Fruit fly (Drosophila melanogaster): Measurements from ENCODE around the gene Ada.

Ada gene

dm6 chr3R:9064874-9065273 is at the start of gene Ada, which contains the start of gene beag:
Gene Ada, plus strand, starts transcription at chr3R:9065183.
Gene beag, minus strand, starts transcription at chr3R:9065078.
- TF ChIP-seq pan (optimal IDR thresholded peaks at IDR 0.05) (no peak), CG8478 (optimal IDR thresholded peaks at IDR 0.05) (no peak), psq (optimal IDR thresholded peaks at IDR 0.05) (no peak), Dll (optimal IDR thresholded peaks at IDR 0.05) (no peak), usp (GFP tag; optimal IDR thresholded peaks at IDR 0.05) (no peak), EcR (GFP tag; optimal IDR thresholded peaks at IDR 0.05) (no peak)

- no peak for TF ChIP-seq CG8478 (optimal IDR thresholded peaks at IDR 0.05)
- no peak for TF ChIP-seq usp (GFP tag; optimal IDR thresholded peaks at IDR 0.05)
- TF ChIP-seq pan (optimal IDR thresholded peaks at IDR 0.05): no peak
- no peak for TF ChIP-seq EcR (GFP tag; optimal IDR thresholded peaks at IDR 0.05)
- TF ChIP-seq psq (optimal IDR thresholded peaks at IDR 0.05): no peak
- no peak for TF ChIP-seq Dll (optimal IDR thresholded peaks at IDR 0.05)
These were observed 48.1 kb upstream of the Ada start for dm6 chr3R:9016869-9017268.

- TF ChIP-seq CG8478 (optimal IDR thresholded peaks at IDR 0.05) (no peak), Dll (optimal IDR thresholded peaks at IDR 0.05) (no peak), usp (GFP tag; optimal IDR thresholded peaks at IDR 0.05) (no peak), pan (optimal IDR thresholded peaks at IDR 0.05) (no peak), EcR (GFP tag; optimal IDR thresholded peaks at IDR 0.05) (no peak), psq (optimal IDR thresholded peaks at IDR 0.05) (no peak)
These were observed 45.3 kb upstream of the Ada start, which contains the start of gene tgo for dm6 chr3R:9019689-9020138. Gene tgo, minus strand, starts transcription at chr3R:9020022.

- no peak for TF ChIP-seq psq (optimal IDR thresholded peaks at IDR 0.05)
- TF ChIP-seq usp (GFP tag; optimal IDR thresholded peaks at IDR 0.05): no peak
- no peak for TF ChIP-seq Dll (optimal IDR thresholded peaks at IDR 0.05)
These were observed 41.0 kb upstream of the Ada start for dm6 chr3R:9023934-9024333.

dm6 chr3R:9024835-9025510 is 40.0 kb upstream of the Ada start:
- TF ChIP-seq Dll (optimal IDR thresholded peaks at IDR 0.05) (no peak), EcR (GFP tag; optimal IDR thresholded peaks at IDR 0.05) (no peak), usp (GFP tag; optimal IDR thresholded peaks at IDR 0.05) (no peak), CG8478 (optimal IDR thresholded peaks at IDR 0.05) (no peak), psq (optimal IDR thresholded peaks at IDR 0.05) (no peak), pan (optimal IDR thresholded peaks at IDR 0.05) (no peak)

dm6 chr3R:9027082-9027481 is 37.9 kb upstream of the Ada start:
- no peak for TF ChIP-seq psq (optimal IDR thresholded peaks at IDR 0.05)
- no peak for TF ChIP-seq usp (GFP tag; optimal IDR thresholded peaks at IDR 0.05)
- no peak for TF ChIP-seq EcR (GFP tag; optimal IDR thresholded peaks at IDR 0.05)

dm6 chr3R:9028690-9029089 is 36.3 kb upstream of the Ada start:
- no peak for TF ChIP-seq CG8478 (optimal IDR thresholded peaks at IDR 0.05)
- no peak for TF ChIP-seq usp (GFP tag; optimal IDR thresholded peaks at IDR 0.05)

dm6 chr3R:9029411-9029810 is 35.6 kb upstream of the Ada start:
- TF ChIP-seq usp (GFP tag; optimal IDR thresholded peaks at IDR 0.05) (no peak), Dll (optimal IDR thresholded peaks at IDR 0.05) (no peak), pan (optimal IDR thresholded peaks at IDR 0.05) (no peak), CG8478 (optimal IDR thresholded peaks at IDR 0.05) (no peak), EcR (GFP tag; optimal IDR thresholded peaks at IDR 0.05) (no peak), psq (optimal IDR thresholded peaks at IDR 0.05) (no peak)

- TF ChIP-seq Dll (optimal IDR thresholded peaks at IDR 0.05): no peak
- no peak for TF ChIP-seq pan (optimal IDR thresholded peaks at IDR 0.05)
- no peak for TF ChIP-seq usp (GFP tag; optimal IDR thresholded peaks at IDR 0.05)
- no peak for TF ChIP-seq psq (optimal IDR thresholded peaks at IDR 0.05)
- TF ChIP-seq CG8478 (optimal IDR thresholded peaks at IDR 0.05): no peak
- no peak for TF ChIP-seq EcR (GFP tag; optimal IDR thresholded peaks at IDR 0.05)
These were observed 34.8 kb upstream of the Ada start for dm6 chr3R:9030006-9030749.

- no peak for TF ChIP-seq psq (optimal IDR thresholded peaks at IDR 0.05)
- no peak for TF ChIP-seq CG8478 (optimal IDR thresholded peaks at IDR 0.05)
- no peak for TF ChIP-seq usp (GFP tag; optimal IDR thresholded peaks at IDR 0.05)
- TF ChIP-seq pan (optimal IDR thresholded peaks at IDR 0.05): no peak
- TF ChIP-seq EcR (GFP tag; optimal IDR thresholded peaks at IDR 0.05): no peak
- TF ChIP-seq Dll (optimal IDR thresholded peaks at IDR 0.05): no peak
These were observed 34.2 kb upstream of the Ada start for dm6 chr3R:9030750-9031128.

dm6 chr3R:9031797-9032418 is 33.1 kb upstream of the Ada start:
- no peak for TF ChIP-seq EcR (GFP tag; optimal IDR thresholded peaks at IDR 0.05)
- TF ChIP-seq psq (optimal IDR thresholded peaks at IDR 0.05): no peak
- no peak for TF ChIP-seq CG8478 (optimal IDR thresholded peaks at IDR 0.05)
- TF ChIP-seq usp (GFP tag; optimal IDR thresholded peaks at IDR 0.05): no peak
- no peak for TF ChIP-seq Dll (optimal IDR thresholded peaks at IDR 0.05)
- no peak for TF ChIP-seq pan (optimal IDR thresholded peaks at IDR 0.05)
